Worm (Caenorhabditis elegans): ENCODE results near the gene era-1.

DNA sequence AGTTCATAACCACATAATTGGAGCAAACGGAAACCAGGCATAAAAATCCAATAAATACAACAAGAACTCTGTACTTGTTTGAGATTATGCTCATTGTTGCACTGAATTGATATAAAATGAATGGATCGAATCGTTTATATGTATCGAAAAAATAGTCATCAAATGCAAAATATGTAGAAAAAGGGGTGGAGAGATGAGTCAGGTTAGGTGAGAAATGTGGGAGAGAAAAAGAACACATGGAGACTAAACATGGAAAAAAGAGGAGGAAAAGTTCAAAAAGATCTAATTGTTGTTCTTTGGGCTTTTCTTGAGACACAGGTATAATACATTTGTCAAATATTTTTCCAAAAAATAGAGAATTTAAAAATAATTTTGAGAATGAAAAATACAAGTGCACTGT, 14.5 kb upstream of the era-1 start, which contains the start of gene K11G9.5:
- TF ChIP-seq lsy-2 (tag; optimal IDR thresholded peaks at IDR 0.05) (no peak), nhr-76 (tag; optimal IDR thresholded peaks at IDR 0.05) (no peak), snpc-4 (tag; optimal IDR thresholded peaks at IDR 0.05) (no peak), ces-1 (GFP tag; optimal IDR thresholded peaks at IDR 0.05) (no peak), nhr-12 (tag; optimal IDR thresholded peaks at IDR 0.05) (no peak)

All from whole organism, mixed stage, embryonic.